Worm (Caenorhabditis elegans): ENCODE results near the gene gfm-1.

DNA sequence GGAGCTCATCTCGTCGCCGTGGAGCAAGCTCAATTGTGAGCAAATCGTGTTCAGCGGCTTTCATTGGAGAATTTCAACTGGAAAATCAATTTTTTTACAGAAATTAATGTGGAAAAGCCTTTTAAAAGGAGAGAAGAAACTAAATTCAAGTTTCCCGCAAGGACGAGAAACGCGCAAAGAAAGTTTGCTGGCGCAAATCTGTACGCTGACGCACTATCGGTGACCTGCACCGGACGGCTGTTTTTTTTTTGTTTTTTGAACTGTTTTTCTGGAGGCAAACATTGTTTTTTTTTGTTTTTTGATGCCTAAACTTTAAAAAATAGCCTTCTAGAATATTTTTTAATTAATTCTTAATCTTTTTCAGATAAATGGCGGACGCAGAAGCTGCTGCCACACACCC lies 39.7 kb downstream of the gfm-1 start, which contains the start of the genes hpr-17 and F32A11.1:
- TF ChIP-seq nhr-28 (tag; optimal IDR thresholded peaks at IDR 0.05) = no peak
- TF ChIP-seq unc-39 (tag; optimal IDR thresholded peaks at IDR 0.05) = no peak
- peak; percentile 58 for TF ChIP-seq lin-13 (tag; optimal IDR thresholded peaks at IDR 0.05)
- peak; percentile 26 for TF ChIP-seq mab-5 (tag; optimal IDR thresholded peaks at IDR 0.05)
- TF ChIP-seq unc-62 (GFP tag; optimal IDR thresholded peaks at IDR 0.05) = no peak
- peak; percentile 42 for TF ChIP-seq ces-1 (GFP tag; optimal IDR thresholded peaks at IDR 0.05)
- peak; percentile 56 for TF ChIP-seq nhr-237 (tag; optimal IDR thresholded peaks at IDR 0.05)
